Fruit fly (Drosophila melanogaster) S2 (cell line): ENCODE results near the gene hng3.

Experiments used
- CG8478 ChIP-seq: fragments of >200 bp; optimal IDR thresholded peaks from 2 replicates; lab custom pipeline; 2018
- CTCF ChIP-seq, 2 experiments: fragments of >200 bp; optimal IDR thresholded peaks; 2 replicates each; lab custom pipeline; 2018

- TF ChIP-seq CG8478 (lab: Kevin White, UChicago) (no peak), CTCF (optimal IDR thresholded peaks at IDR 0.05; lab: Kevin White, UChicago) (no peak)
Observed at dm6 chr3L:756372-756771, 1.1 kb upstream of the hng3 start.
